Worm (Caenorhabditis elegans) whole organism, young adult: ENCODE data around the gene nccd-1.

Experiments used
- B0035.1 ChIP-seq: sonication (generic microtip); optimal IDR thresholded peaks from 2 replicates; lab custom pipeline; 2016; ENCODE audit warnings: missing genetic modification characterization, mild to moderate bottlenecking, missing compliant biosample characterization, missing genotype, missing genetic modification reagents
- B0261.1 ChIP-seq: sonication (generic microtip); optimal IDR thresholded peaks from 2 replicates; lab custom pipeline; 2016; ENCODE audit warnings: mild to moderate bottlenecking, missing genetic modification characterization, moderate library complexity, missing compliant biosample characterization
- K12H6.12 ChIP-seq: fragments of 200-800 bp; sonication (Bioruptor generic); optimal IDR thresholded peaks from 2 replicates; lab custom pipeline; 2018; ENCODE audit warnings: mild to moderate bottlenecking, missing genetic modification characterization, missing compliant biosample characterization
- Y67H2A.10 ChIP-seq: fragments of 200-800 bp; sonication (Bioruptor generic); conservative IDR thresholded peaks from 2 replicates; pipeline ENCODE4 v1.3.6; 2022; ENCODE audit warnings: missing genetic modification reagents, missing genetic modification characterization, missing compliant biosample characterization
- cebp-2 ChIP-seq: fragments of 200-800 bp; sonication (Bioruptor generic); IDR thresholded peaks from 2 replicates; pipeline ENCODE4 v1.3.6; 2022; ENCODE audit warnings: missing genetic modification characterization, missing compliant biosample characterization
- ceh-27 ChIP-seq: fragments of 200-800 bp; sonication (Bioruptor generic); optimal IDR thresholded peaks from 2 replicates; lab custom pipeline; 2018; ENCODE audit warnings: mild to moderate bottlenecking, missing genetic modification characterization, moderate library complexity, missing compliant biosample characterization
- egl-44 ChIP-seq: fragments of 200-800 bp; sonication (Bioruptor generic); IDR thresholded peaks from 2 replicates; pipeline ENCODE4 v1.3.6; 2022; ENCODE audit warnings: missing genetic modification reagents, missing genetic modification characterization, missing compliant biosample characterization
- ets-4 ChIP-seq: fragments of 200-800 bp; sonication (Bioruptor generic); optimal IDR thresholded peaks from 2 replicates; lab custom pipeline; 2018; ENCODE audit warnings: mild to moderate bottlenecking, missing genetic modification characterization, missing compliant biosample characterization
- gei-17 ChIP-seq: fragments of 200-800 bp; sonication (Bioruptor generic); optimal IDR thresholded peaks from 2 replicates; lab custom pipeline; 2018; ENCODE audit warnings: mild to moderate bottlenecking, missing genetic modification characterization, missing compliant biosample characterization
- hlh-12 ChIP-seq: sonication (generic microtip); optimal IDR thresholded peaks from 2 replicates; lab custom pipeline; 2016; ENCODE audit warnings: missing genetic modification characterization, missing compliant biosample characterization
- let-607 ChIP-seq, 2 experiments: fragments of 200-800 bp in 1 of 2; sonication (Bioruptor generic) in 1 of 2; sonication (generic microtip) in 1 of 2; optimal IDR thresholded peaks; 2 replicates each; lab custom pipeline; 2016 to 2018; ENCODE audit warnings: mild to moderate bottlenecking in 2 of 2, missing compliant biosample characterization in 2 of 2, missing genetic modification characterization in 2 of 2, moderate library complexity in 2 of 2, missing genotype in 1 of 2
- madf-3 ChIP-seq: fragments of 200-800 bp; sonication (Bioruptor generic); IDR thresholded peaks from 2 replicates; pipeline ENCODE4 v1.3.6; 2022; ENCODE audit warnings: missing genetic modification reagents, missing genetic modification characterization, missing compliant biosample characterization
- nhr-179 ChIP-seq: sonication (generic microtip); optimal IDR thresholded peaks from 2 replicates; lab custom pipeline; 2016; ENCODE audit warnings: mild to moderate bottlenecking, missing genetic modification characterization, missing compliant biosample characterization
- ztf-18 ChIP-seq: sonication (generic microtip); optimal IDR thresholded peaks from 2 replicates; lab custom pipeline; 2016; ENCODE audit warnings: missing genotype, mild to moderate bottlenecking, missing genetic modification characterization, missing compliant biosample characterization
- ztf-6 ChIP-seq: fragments of 200-800 bp; sonication (Bioruptor generic); IDR thresholded peaks from 2 replicates; pipeline ENCODE4 v1.3.6; 2022; ENCODE audit warnings: missing genetic modification reagents, missing genetic modification characterization, missing compliant biosample characterization

Gene nccd-1

ce11 chrIV:17030494-17030893, 42.0 kb downstream of the nccd-1 start, which contains the start of gene nhr-229:
Gene nhr-229 (minus strand): TSS chrIV:17030594.
- TF ChIP-seq ztf-18 (tag; lab: Kevin White, UChicago) (no peak), B0035.1 (no peak), cebp-2 (GFP tag; lab: Robert Waterston, UW) (no peak), gei-17 (GFP tag; lab: Kevin White, UChicago) (no peak), ets-4 (GFP tag; lab: Kevin White, UChicago) (no peak), egl-44 (GFP tag; lab: Robert Waterston, UW) (no peak), ztf-6 (GFP tag; lab: Robert Waterston, UW) (no peak), madf-3 (GFP tag; lab: Robert Waterston, UW) (no peak), let-607 (tag; optimal IDR thresholded peaks at IDR 0.05; lab: Kevin White, UChicago) (no peak), Y67H2A.10 (GFP tag; lab: Robert Waterston, UW) (no peak), B0261.1 (tag; lab: Kevin White, UChicago) (no peak), nhr-179 (no peak), hlh-12 (no peak), ceh-27 (no peak), K12H6.12 (no peak)
